Worm (Caenorhabditis elegans) whole organism, early embryonic: ENCODE results near the gene csc-1.

Experiments
- B0310.2 ChIP-seq: sonication (generic microtip); optimal IDR thresholded peaks from 2 replicates; lab custom pipeline; 2016; ENCODE audit warnings: mild to moderate bottlenecking, missing genetic modification characterization, missing compliant biosample characterization
- aly-1 ChIP-seq: sonication (generic microtip); optimal IDR thresholded peaks from 2 replicates; lab custom pipeline; 2016; ENCODE audit warnings: missing genetic modification characterization, missing compliant biosample characterization
- ama-1 ChIP-seq: fragments of 150-350 bp; optimal IDR thresholded peaks from 2 replicates; lab custom pipeline; 2014
- ceh-36 ChIP-seq: sonication (generic microtip); optimal IDR thresholded peaks from 2 replicates; lab custom pipeline; 2016; ENCODE audit warnings: missing genetic modification characterization, inconsistent platforms, missing compliant biosample characterization
- flt-1 ChIP-seq: fragments of 200-800 bp; sonication (Bioruptor generic); IDR thresholded peaks from 2 replicates; pipeline ENCODE4 v1.3.6; 2022; ENCODE audit warnings: missing genetic modification characterization, missing compliant biosample characterization
- hmg-4 ChIP-seq: fragments of 200-800 bp; sonication (Bioruptor generic); optimal IDR thresholded peaks from 2 replicates; lab custom pipeline; 2018; ENCODE audit warnings: mild to moderate bottlenecking, missing genetic modification characterization, missing compliant biosample characterization
- hnd-1 ChIP-seq: sonication (generic microtip); optimal IDR thresholded peaks from 2 replicates; lab custom pipeline; 2016; ENCODE audit warnings: missing genetic modification characterization, missing compliant biosample characterization
- pes-1 ChIP-seq: fragments of 200-800 bp; sonication (Bioruptor generic); IDR thresholded peaks from 2 replicates; pipeline ENCODE4 v1.3.6; 2022; ENCODE audit warnings: missing genetic modification reagents, missing genetic modification characterization, missing compliant biosample characterization
- scrt-1 ChIP-seq: fragments of 200-800 bp; sonication (Bioruptor generic); IDR thresholded peaks from 2 replicates; pipeline ENCODE4 v1.3.6; 2022; ENCODE audit warnings: missing genetic modification characterization, missing compliant biosample characterization
- tbx-37 ChIP-seq: fragments of 200-800 bp; sonication (Bioruptor generic); conservative IDR thresholded peaks from 2 replicates; pipeline ENCODE4 v1.3.6; 2022; ENCODE audit warnings: missing genetic modification reagents, missing genetic modification characterization, missing compliant biosample characterization

DNA sequence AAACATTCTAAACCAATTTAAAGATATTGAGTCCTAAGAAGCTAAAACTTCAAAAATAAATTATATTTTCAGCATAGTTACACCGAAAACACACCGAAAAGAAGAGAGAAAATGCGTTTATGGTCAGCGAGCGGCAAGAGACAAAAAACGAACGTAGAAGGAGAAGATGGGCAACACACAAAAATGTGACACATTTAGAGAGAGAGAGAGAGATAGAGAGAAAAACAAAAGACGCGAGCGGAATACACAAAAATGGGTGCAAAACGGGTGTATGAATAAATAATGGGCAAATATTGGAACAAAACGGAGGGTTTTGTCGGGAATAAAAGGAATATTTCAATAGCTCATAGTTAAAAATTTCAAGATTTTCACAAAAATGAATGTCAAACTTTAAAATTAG lies 43.5 kb downstream of the csc-1 start:
- no peak for TF ChIP-seq pes-1 (GFP tag; lab: Robert Waterston, UW)
- no peak for TF ChIP-seq ceh-36 (tag; lab: Kevin White, UChicago)
- TF ChIP-seq hnd-1 (tag; lab: Kevin White, UChicago), result no peak
- TF ChIP-seq hmg-4, result no peak
- TF ChIP-seq flt-1 (GFP tag; lab: Robert Waterston, UW), result no peak
- TF ChIP-seq ama-1 (lab: Kevin White, UChicago), result no peak
- TF ChIP-seq aly-1, result no peak
- TF ChIP-seq scrt-1 (GFP tag; lab: Robert Waterston, UW), result no peak
- no peak for TF ChIP-seq tbx-37 (GFP tag; lab: Robert Waterston, UW)
- no peak for TF ChIP-seq B0310.2 (tag; lab: Kevin White, UChicago)
